Worm (Caenorhabditis elegans) whole organism, L3 larva: Measurements from ENCODE around the gene Y10G11A.1.

Experiments
- R02D3.7 ChIP-seq: fragments of 150-350 bp; optimal IDR thresholded peaks from 2 replicates; lab custom pipeline; 2014; ENCODE audit warnings: missing biosample characterization, missing genetic modification characterization
- ZK546.5 ChIP-seq: sonication (generic microtip); optimal IDR thresholded peaks from 2 replicates; lab custom pipeline; 2017; ENCODE audit warnings: missing biosample characterization, missing genetic modification characterization
- ceh-82 ChIP-seq: fragments of 150-350 bp; optimal IDR thresholded peaks from 2 replicates; lab custom pipeline; 2014; ENCODE audit warnings: missing biosample characterization, missing genetic modification characterization
- daf-12 ChIP-seq: fragments of 150-350 bp; optimal IDR thresholded peaks from 2 replicates; lab custom pipeline; 2014; ENCODE audit warnings: missing biosample characterization, missing genetic modification reagents, missing genetic modification characterization
- egl-27 ChIP-seq: sonication (generic microtip); optimal IDR thresholded peaks from 4 replicates; lab custom pipeline; 2017; ENCODE audit warnings: missing biosample characterization, missing genetic modification reagents, missing genetic modification characterization
- egl-5 ChIP-seq: fragments of 150-350 bp; optimal IDR thresholded peaks from 2 replicates; lab custom pipeline; 2017; ENCODE audit warnings: missing biosample characterization, missing genetic modification reagents, missing genetic modification characterization, inconsistent platforms
- elt-2 ChIP-seq: sonication (generic microtip); optimal IDR thresholded peaks from 2 replicates; lab custom pipeline; 2016; ENCODE audit warnings: missing genetic modification reagents, mild to moderate bottlenecking, missing genetic modification characterization, missing compliant biosample characterization
- fkh-10 ChIP-seq: sonication (generic microtip); optimal IDR thresholded peaks from 2 replicates; lab custom pipeline; 2017; ENCODE audit warnings: missing biosample characterization, missing genetic modification reagents, missing genetic modification characterization
- fkh-2 ChIP-seq: fragments of 150-350 bp; optimal IDR thresholded peaks from 2 replicates; lab custom pipeline; 2014; ENCODE audit warnings: missing biosample characterization, missing genetic modification reagents, missing genetic modification characterization
- hmg-11 ChIP-seq: sonication (generic microtip); optimal IDR thresholded peaks from 2 replicates; lab custom pipeline; 2016; ENCODE audit warnings: missing genetic modification characterization, missing compliant biosample characterization
- lin-39 ChIP-seq: fragments of 150-350 bp; optimal IDR thresholded peaks from 2 replicates; lab custom pipeline; 2018; ENCODE audit warnings: missing biosample characterization, missing genetic modification reagents, missing genetic modification characterization
- mml-1 ChIP-seq: fragments of 150-350 bp; sonication (generic microtip); optimal IDR thresholded peaks from 3 replicates; lab custom pipeline; 2014; ENCODE audit warnings: missing biosample characterization, missing genetic modification characterization
- nfya-1 ChIP-seq: sonication (generic microtip); optimal IDR thresholded peaks from 2 replicates; lab custom pipeline; 2017; ENCODE audit warnings: missing genetic modification characterization, mild to moderate bottlenecking, missing compliant biosample characterization, antibody characterized with exemption, moderate library complexity; ENCODE audit not compliant: insufficient read depth
- nhr-11 ChIP-seq: fragments of 150-350 bp; optimal IDR thresholded peaks from 2 replicates; lab custom pipeline; 2014; ENCODE audit warnings: missing biosample characterization, missing genetic modification characterization
- nhr-12 ChIP-seq: fragments of 150-350 bp; optimal IDR thresholded peaks from 2 replicates; lab custom pipeline; 2014; ENCODE audit warnings: missing biosample characterization, missing genetic modification characterization
- nhr-28 ChIP-seq: fragments of 150-350 bp; optimal IDR thresholded peaks from 2 replicates; lab custom pipeline; 2014; ENCODE audit warnings: missing biosample characterization, missing genetic modification characterization
- pha-4 ChIP-seq: fragments of 150-350 bp; optimal IDR thresholded peaks from 2 replicates; lab custom pipeline; 2014; ENCODE audit warnings: missing biosample characterization, missing genetic modification reagents, missing genetic modification characterization
- unc-39 ChIP-seq: sonication (generic microtip); optimal IDR thresholded peaks from 4 replicates; lab custom pipeline; 2017; ENCODE audit warnings: missing biosample characterization, missing genetic modification characterization
- zag-1 ChIP-seq: fragments of 150-350 bp; optimal IDR thresholded peaks from 2 replicates; lab custom pipeline; 2014; ENCODE audit warnings: missing biosample characterization, missing genetic modification characterization
- ztf-4 ChIP-seq: fragments of 150-350 bp; optimal IDR thresholded peaks from 2 replicates; lab custom pipeline; 2014; ENCODE audit warnings: missing biosample characterization, missing genetic modification characterization

The Y10G11A.1 gene

DNA sequence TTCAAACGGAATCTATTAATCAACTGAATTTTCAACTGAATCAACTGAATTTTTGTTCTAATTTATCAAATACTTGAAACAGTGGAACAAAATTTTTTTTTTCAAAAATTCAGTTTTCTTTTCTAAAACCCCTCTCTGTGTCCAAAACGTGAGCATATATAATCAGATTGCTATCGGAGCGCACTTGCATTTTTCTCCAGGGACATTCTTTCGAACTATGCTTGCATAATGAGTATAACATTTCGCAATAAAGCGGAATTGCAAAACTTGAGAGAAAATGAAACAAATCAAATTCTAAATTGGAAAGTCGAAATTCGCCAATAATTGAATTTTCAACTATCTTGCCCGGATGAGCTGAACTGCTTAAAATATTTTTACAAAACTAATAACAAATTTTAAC is 51.6 kb downstream of the Y10G11A.1 start:
- TF ChIP-seq nfya-1 (tag; lab: Kevin White, UChicago), result peak; percentile 16
- no peak for TF ChIP-seq unc-39 (tag; lab: Kevin White, UChicago)
- peak; percentile 3 for TF ChIP-seq lin-39 (tag; lab: Kevin White, UChicago)
- no peak for TF ChIP-seq egl-5
- TF ChIP-seq daf-12 (tag; lab: Kevin White, UChicago), result no peak
- no peak for TF ChIP-seq elt-2 (tag; lab: Kevin White, UChicago)

DNA sequence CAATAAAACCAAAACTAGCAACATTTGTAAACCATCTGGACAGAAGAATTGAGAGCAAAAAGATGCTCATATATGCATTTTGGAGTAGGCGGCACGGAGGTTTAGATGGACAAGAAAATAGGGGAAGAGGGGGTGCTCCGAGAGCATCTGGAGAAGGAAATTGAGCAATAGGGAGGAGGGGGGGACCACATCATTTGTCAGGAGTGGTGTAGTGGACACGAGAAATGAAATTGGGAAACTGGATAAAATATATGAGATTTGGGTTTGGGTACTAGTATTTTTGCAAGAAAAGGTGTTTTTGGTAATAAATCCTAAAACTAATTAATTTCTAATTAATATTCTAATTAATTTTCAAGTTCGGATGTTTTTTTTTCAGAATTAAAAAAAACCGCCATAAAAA is 52.7 kb downstream of the Y10G11A.1 start, which contains the start of gene Y51H4A.1:
Gene Y51H4A.1, minus strand, starts transcription at position 127 of the 400 bp plus-strand sequence.
- TF ChIP-seq elt-2 (tag; lab: Kevin White, UChicago) (no peak), daf-12 (tag; lab: Kevin White, UChicago) (no peak), nhr-11 (no peak), ZK546.5 (tag; lab: Kevin White, UChicago) (no peak), egl-27 (tag; lab: Kevin White, UChicago) (no peak), mml-1 (no peak), pha-4 (no peak), nhr-28 (tag; lab: Kevin White, UChicago) (no peak), ceh-82 (tag; lab: Kevin White, UChicago) (no peak), fkh-2 (no peak), R02D3.7 (tag; lab: Kevin White, UChicago) (no peak), nfya-1 (tag; lab: Kevin White, UChicago) (no peak), nhr-12 (tag; lab: Kevin White, UChicago) (no peak), zag-1 (tag; lab: Kevin White, UChicago) (no peak), lin-39 (tag; lab: Kevin White, UChicago) (no peak), fkh-10 (GFP tag; lab: Kevin White, UChicago) (no peak), ztf-4 (no peak), hmg-11 (no peak)
